Fruit fly (Drosophila melanogaster) whole organism, embryonic: ENCODE measurements around the gene Pi3K21B.

Experiments
- Adf1 ChIP-seq: fragments of 200-800 bp; sonication (Bioruptor generic); IDR thresholded peaks from 2 replicates; pipeline ENCODE4 v1.3.6; 2022; ENCODE audit warnings: missing biosample characterization, missing genetic modification characterization
- CG10147 ChIP-seq: fragments of 200-800 bp; sonication (Bioruptor generic); optimal IDR thresholded peaks from 2 replicates; lab custom pipeline; 2019; ENCODE audit warnings: missing biosample characterization, mild to moderate bottlenecking, missing genetic modification characterization, moderate library complexity
- CG10321 ChIP-seq: fragments of 200-800 bp; sonication (Bioruptor generic); IDR thresholded peaks from 2 replicates; pipeline ENCODE4 v1.3.6; 2022; ENCODE audit warnings: missing biosample characterization, missing genetic modification characterization
- CG10654 ChIP-seq: fragments of 200-800 bp; sonication (Bioruptor generic); optimal IDR thresholded peaks from 2 replicates; lab custom pipeline; 2016; ENCODE audit warnings: missing biosample characterization, missing genetic modification characterization
- CG10959 ChIP-seq: fragments of 200-800 bp; sonication (Bioruptor generic); IDR thresholded peaks from 2 replicates; pipeline ENCODE4 v1.3.6; 2022; ENCODE audit warnings: missing biosample characterization, missing genetic modification characterization
- CG11085 ChIP-seq: fragments of 200-800 bp; sonication (Bioruptor generic); IDR thresholded peaks from 2 replicates; pipeline ENCODE4 v1.3.6; 2022; ENCODE audit warnings: missing biosample characterization, missing genetic modification characterization
- CG11560 ChIP-seq: fragments of 200-800 bp; sonication (Bioruptor generic); IDR thresholded peaks from 3 replicates; pipeline ENCODE4 v1.3.6; 2022; ENCODE audit warnings: missing biosample characterization, missing genetic modification characterization
- CG11695 ChIP-seq: fragments of 200-800 bp; sonication (Bioruptor generic); IDR thresholded peaks from 3 replicates; pipeline ENCODE4 v1.3.6; 2022; ENCODE audit warnings: missing biosample characterization, missing genetic modification characterization
- CG1233 ChIP-seq: fragments of 200-800 bp; sonication (Bioruptor generic); optimal IDR thresholded peaks from 4 replicates; lab custom pipeline; 2018; ENCODE audit warnings: missing biosample characterization, mild to moderate bottlenecking, missing genetic modification characterization
- CG13424 ChIP-seq: fragments of 200-800 bp; sonication (Bioruptor generic); optimal IDR thresholded peaks from 2 replicates; lab custom pipeline; 2019; ENCODE audit warnings: missing biosample characterization, mild to moderate bottlenecking, missing genetic modification characterization, moderate library complexity
- CG14014 ChIP-seq: fragments of 200-800 bp; sonication (Bioruptor generic); IDR thresholded peaks from 2 replicates; pipeline ENCODE4 v1.3.6; 2022; ENCODE audit warnings: missing biosample characterization, missing genetic modification characterization
- CG17361 ChIP-seq: fragments of 200-800 bp; sonication (Bioruptor generic); IDR thresholded peaks from 3 replicates; pipeline ENCODE4 v1.3.6; 2022; ENCODE audit warnings: missing biosample characterization, missing genetic modification characterization
- CG18599 ChIP-seq: fragments of 200-800 bp; sonication (Bioruptor generic); optimal IDR thresholded peaks from 3 replicates; lab custom pipeline; 2017; ENCODE audit warnings: missing biosample characterization, missing genetic modification characterization, mild to moderate bottlenecking, moderate library complexity, missing genetic modification reagents
- CG2199 ChIP-seq: fragments of 200-800 bp; sonication (Bioruptor generic); IDR thresholded peaks from 3 replicates; pipeline ENCODE4 v1.3.6; 2022; ENCODE audit warnings: missing biosample characterization, missing genetic modification characterization
- CG2202 ChIP-seq: fragments of 200-800 bp; sonication (Bioruptor generic); optimal IDR thresholded peaks from 2 replicates; lab custom pipeline; 2018; ENCODE audit warnings: missing biosample characterization, mild to moderate bottlenecking, missing genetic modification characterization
- CG2889 ChIP-seq: fragments of 200-800 bp; sonication (Bioruptor generic); IDR thresholded peaks from 3 replicates; pipeline ENCODE4 v1.3.6; 2022; ENCODE audit warnings: missing biosample characterization, missing genetic modification characterization
- CG34422 ChIP-seq: fragments of 200-800 bp; sonication (Bioruptor generic); IDR thresholded peaks from 3 replicates; pipeline ENCODE4 v1.3.6; 2022; ENCODE audit warnings: missing biosample characterization, missing genetic modification characterization
- CG4328 ChIP-seq: fragments of 200-800 bp; sonication (Bioruptor generic); optimal IDR thresholded peaks from 3 replicates; lab custom pipeline; 2017; ENCODE audit warnings: missing biosample characterization, missing genetic modification reagents, missing genetic modification characterization
- CG43689 ChIP-seq: fragments of 200-800 bp; sonication (Bioruptor generic); IDR thresholded peaks from 2 replicates; pipeline ENCODE4 v1.3.6; 2022; ENCODE audit warnings: missing biosample characterization, missing genetic modification characterization
- CG5953 ChIP-seq: fragments of 200-800 bp; sonication (Bioruptor generic); IDR thresholded peaks from 2 replicates; pipeline ENCODE4 v1.3.6; 2022; ENCODE audit warnings: missing biosample characterization, missing genetic modification characterization
- CG6683 ChIP-seq: fragments of 200-800 bp; sonication (Bioruptor generic); optimal IDR thresholded peaks from 2 replicates; lab custom pipeline; 2017; ENCODE audit warnings: missing biosample characterization, mild to moderate bottlenecking, missing genetic modification characterization, missing genetic modification reagents
- CG6765 ChIP-seq: fragments of 200-800 bp; sonication (Bioruptor generic); optimal IDR thresholded peaks from 3 replicates; lab custom pipeline; 2017; ENCODE audit warnings: missing biosample characterization, mild to moderate bottlenecking, missing genetic modification characterization
- CHES-1-like ChIP-seq: fragments of 200-800 bp; sonication (Bioruptor generic); optimal IDR thresholded peaks from 2 replicates; lab custom pipeline; 2016; ENCODE audit warnings: missing biosample characterization, missing genetic modification characterization
- CTCF ChIP-seq: fragments of 200-800 bp; sonication (Bioruptor generic); optimal IDR thresholded peaks from 2 replicates; lab custom pipeline; 2017; ENCODE audit warnings: missing biosample characterization, mild to moderate bottlenecking, missing genetic modification characterization, moderate library complexity
- CkIIα-i1 ChIP-seq: fragments of 200-800 bp; sonication (Bioruptor generic); IDR thresholded peaks from 2 replicates; pipeline ENCODE4 v1.3.6; 2022; ENCODE audit warnings: missing biosample characterization, missing genetic modification characterization
- CrebB ChIP-seq: fragments of 200-800 bp; sonication (Bioruptor generic); optimal IDR thresholded peaks from 3 replicates; lab custom pipeline; 2018; ENCODE audit warnings: missing biosample characterization, mild to moderate bottlenecking, missing genetic modification characterization
- E2f1 ChIP-seq: fragments of 200-800 bp; sonication (Bioruptor generic); IDR thresholded peaks from 2 replicates; pipeline ENCODE4 v1.3.6; 2022; ENCODE audit warnings: missing biosample characterization, missing genetic modification characterization
- Ets97D ChIP-seq: fragments of 200-800 bp; sonication (Bioruptor generic); optimal IDR thresholded peaks from 3 replicates; lab custom pipeline; 2016; ENCODE audit warnings: missing biosample characterization, missing genetic modification characterization
- Fer3 ChIP-seq: fragments of 200-800 bp; sonication (Bioruptor generic); optimal IDR thresholded peaks from 2 replicates; lab custom pipeline; 2018; ENCODE audit warnings: missing biosample characterization, mild to moderate bottlenecking, missing genetic modification characterization, moderate library complexity
- Gug ChIP-seq: fragments of 200-800 bp; sonication (Bioruptor generic); IDR thresholded peaks from 4 replicates; pipeline ENCODE4 v1.3.6; 2022; ENCODE audit warnings: missing biosample characterization, missing genetic modification characterization
- MTF-1 ChIP-seq: fragments of 200-800 bp; sonication (Bioruptor generic); optimal IDR thresholded peaks from 2 replicates; lab custom pipeline; 2018; ENCODE audit warnings: missing biosample characterization, mild to moderate bottlenecking, missing genetic modification characterization, borderline replicate concordance
- Myb ChIP-seq: fragments of 200-800 bp; sonication (Bioruptor generic); optimal IDR thresholded peaks from 2 replicates; lab custom pipeline; 2016; ENCODE audit warnings: missing biosample characterization, missing genetic modification characterization
- Nf-YB ChIP-seq: fragments of 200-800 bp; sonication (Bioruptor generic); optimal IDR thresholded peaks from 3 replicates; lab custom pipeline; 2019; ENCODE audit warnings: missing biosample characterization, mild to moderate bottlenecking, missing genetic modification characterization, moderate library complexity
- Nf-YC ChIP-seq: fragments of 200-800 bp; optimal IDR thresholded peaks from 3 replicates; lab custom pipeline; 2019; ENCODE audit warnings: missing biosample characterization, mild to moderate bottlenecking, missing genetic modification characterization, moderate library complexity
- PHDP ChIP-seq: fragments of 200-800 bp; sonication (Bioruptor generic); optimal IDR thresholded peaks from 3 replicates; lab custom pipeline; 2018; ENCODE audit warnings: missing biosample characterization, mild to moderate bottlenecking, missing genetic modification characterization, moderate library complexity
- Rfx ChIP-seq: fragments of 200-800 bp; sonication (Bioruptor generic); IDR thresholded peaks from 2 replicates; pipeline ENCODE4 v1.3.6; 2022; ENCODE audit warnings: missing biosample characterization, missing genetic modification characterization
- Rx ChIP-seq: fragments of 200-800 bp; sonication (Bioruptor generic); IDR thresholded peaks from 2 replicates; pipeline ENCODE4 v1.3.6; 2022; ENCODE audit warnings: missing biosample characterization, missing genetic modification characterization
- Usf ChIP-seq: fragments of 200-800 bp; sonication (Bioruptor generic); optimal IDR thresholded peaks from 2 replicates; lab custom pipeline; 2017; ENCODE audit warnings: missing genotype, missing biosample characterization, missing genetic modification characterization
- ara ChIP-seq: fragments of 200-800 bp; sonication (Bioruptor generic); IDR thresholded peaks from 2 replicates; pipeline ENCODE4 v1.3.6; 2022; ENCODE audit warnings: missing biosample characterization, missing genetic modification characterization
- en ChIP-seq: fragments of 200-800 bp; sonication (Bioruptor generic); optimal IDR thresholded peaks from 2 replicates; lab custom pipeline; 2016; ENCODE audit warnings: missing biosample characterization, missing genetic modification characterization
- h ChIP-seq: fragments of >200 bp; optimal IDR thresholded peaks from 2 replicates; lab custom pipeline; 2017
- hkb ChIP-seq, 2 experiments: fragments of 200-800 bp in 1 of 2; fragments of >200 bp in 1 of 2; sonication (Bioruptor generic) in 1 of 2; IDR thresholded peaks in 1 of 2; optimal IDR thresholded peaks in 1 of 2; 2 replicates each; pipeline versions ENCODE4 v1.3.6 to Lab custom; 2017 to 2022; ENCODE audit warnings: missing biosample characterization in 1 of 2, missing genetic modification characterization in 1 of 2
- hth ChIP-seq: fragments of >200 bp; optimal IDR thresholded peaks from 2 replicates; lab custom pipeline; 2017; ENCODE audit warnings: inconsistent platforms
- kah ChIP-seq: fragments of 200-800 bp; sonication (Bioruptor generic); optimal IDR thresholded peaks from 2 replicates; lab custom pipeline; 2018; ENCODE audit warnings: missing biosample characterization, mild to moderate bottlenecking, missing genetic modification characterization
- ken ChIP-seq: fragments of 200-800 bp; sonication (Bioruptor generic); IDR thresholded peaks from 3 replicates; pipeline ENCODE4 v1.3.6; 2022; ENCODE audit warnings: missing biosample characterization, missing genetic modification characterization
- lov ChIP-seq, 2 experiments: fragments of 200-800 bp in 1 of 2; fragments of >200 bp in 1 of 2; sonication (Bioruptor generic) in 1 of 2; IDR thresholded peaks in 1 of 2; optimal IDR thresholded peaks in 1 of 2; 2 replicates in 1 of 2; 3 replicates in 1 of 2; pipeline versions ENCODE4 v1.3.6 to Lab custom; 2017 to 2022; ENCODE audit warnings: missing biosample characterization in 1 of 2, missing genetic modification characterization in 1 of 2
- odd ChIP-seq: fragments of 200-800 bp; sonication (Bioruptor generic); optimal IDR thresholded peaks from 2 replicates; lab custom pipeline; 2017; ENCODE audit warnings: missing biosample characterization, mild to moderate bottlenecking, missing genetic modification characterization
- row ChIP-seq: fragments of 200-800 bp; sonication (Bioruptor generic); IDR thresholded peaks from 3 replicates; pipeline ENCODE4 v1.3.6; 2022; ENCODE audit warnings: missing biosample characterization, missing genetic modification characterization
- sisA ChIP-seq: fragments of 200-800 bp; sonication (Bioruptor generic); IDR thresholded peaks from 2 replicates; pipeline ENCODE4 v1.3.6; 2022; ENCODE audit warnings: missing biosample characterization, missing genetic modification characterization
- stwl ChIP-seq: fragments of 200-800 bp; sonication (Bioruptor generic); optimal IDR thresholded peaks from 3 replicates; lab custom pipeline; 2018; ENCODE audit warnings: missing biosample characterization, mild to moderate bottlenecking, missing genetic modification characterization, moderate library complexity
- tna ChIP-seq: fragments of 200-800 bp; sonication (Bioruptor generic); IDR thresholded peaks from 2 replicates; pipeline ENCODE4 v1.3.6; 2022; ENCODE audit warnings: missing biosample characterization, missing genetic modification characterization; ENCODE audit not compliant: partially characterized antibody
- wdn ChIP-seq: fragments of 200-800 bp; sonication (Bioruptor generic); IDR thresholded peaks from 2 replicates; pipeline ENCODE4 v1.3.6; 2022; ENCODE audit warnings: missing biosample characterization, missing genetic modification characterization

Gene Pi3K21B

DNA sequence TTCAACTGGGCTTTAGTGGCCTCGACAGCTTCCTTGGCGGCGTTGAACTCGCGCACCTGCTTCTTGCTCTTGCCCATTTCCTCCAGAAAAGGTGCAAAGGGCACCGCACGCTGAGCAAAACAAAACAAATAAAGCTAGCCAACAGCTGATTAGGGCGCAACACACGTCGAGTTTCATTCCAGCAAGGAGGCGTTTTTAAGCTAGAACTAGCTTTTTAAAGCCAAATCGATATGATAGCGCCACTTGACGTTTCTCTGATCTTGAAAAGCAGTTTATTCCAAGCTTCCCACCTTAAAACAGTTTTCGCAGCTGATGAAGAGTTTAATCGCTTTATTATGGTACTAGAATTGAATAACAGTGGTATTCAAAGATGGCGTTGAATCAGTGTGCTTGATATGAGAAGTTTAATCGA, 14.6 kb upstream of the Pi3K21B start, which contains the start of gene CG11601 (continued):
- TF ChIP-seq wdn (GFP tag; lab: Robert Waterston, UW) (no peak), tna (no peak), h (lab: Kevin White, UChicago) (no peak), CG10654 (GFP tag; lab: Kevin White, UChicago) (no peak), Ets97D (GFP tag; lab: Kevin White, UChicago) (peak; percentile 53), hth (lab: Kevin White, UChicago) (no peak), CG11560 (tag; lab: Robert Waterston, UW) (no peak), Nf-YB (no peak), kah (no peak), CG11085 (no peak), lov (optimal IDR thresholded peaks at IDR 0.05; lab: Kevin White, UChicago) (no peak), lov (GFP tag; IDR thresholded peaks at IDR 0.05; lab: Robert Waterston, UW) (no peak), CG10147 (peak; percentile 21), Gug (GFP tag; lab: Robert Waterston, UW) (peak; percentile 21; the same call in 1 of the 4 replicates), MTF-1 (no peak), E2f1 (GFP tag; lab: Robert Waterston, UW) (no peak), Adf1 (GFP tag; lab: Robert Waterston, UW) (no peak), CG4328 (GFP tag; lab: Kevin White, UChicago) (no peak), ken (GFP tag; lab: Robert Waterston, UW) (peak; percentile 63; the same call in 2 of the 3 replicates), CG2889 (GFP tag; lab: Robert Waterston, UW) (no peak), CG5953 (GFP tag; lab: Robert Waterston, UW) (no peak), CG10959 (GFP tag; lab: Robert Waterston, UW) (no peak), odd (GFP tag; lab: Kevin White, UChicago) (no peak), CG6683 (no peak), ara (GFP tag; lab: Robert Waterston, UW) (0 out of 2 replicates have a peak, but pooled peaks have one; percentile 5), Usf (GFP tag; lab: Kevin White, UChicago) (no peak), CG43689 (no peak), CG11695 (GFP tag; lab: Robert Waterston, UW) (0 out of 3 replicates have a peak, but pooled peaks have one; percentile 25), CkIIα-i1 (no peak), CrebB (no peak), CG6765 (GFP tag; lab: Kevin White, UChicago) (no peak), Fer3 (tag; lab: Kevin White, UChicago) (no peak), Nf-YC (tag; lab: Kevin White, UChicago) (peak; percentile 23), Rfx (GFP tag; lab: Robert Waterston, UW) (peak; percentile 78), sisA (GFP tag; lab: Robert Waterston, UW) (0 out of 2 replicates have a peak, but pooled peaks have one; percentile 5), CG18599 (GFP tag; lab: Kevin White, UChicago) (no peak), Myb (peak; percentile 58), CG1233 (GFP tag; lab: Kevin White, UChicago) (no peak), Rx (GFP tag; lab: Robert Waterston, UW) (0 out of 2 replicates have a peak, but pooled peaks have one; percentile 12), row (GFP tag; lab: Robert Waterston, UW) (peak; percentile 83), CG10321 (GFP tag; lab: Robert Waterston, UW) (no peak), CHES-1-like (peak; percentile 2), CTCF (GFP tag; lab: Kevin White, UChicago) (peak; percentile 80), CG2199 (no peak), CG14014 (no peak), en (no peak), CG2202 (tag; lab: Kevin White, UChicago) (no peak), stwl (tag; lab: Kevin White, UChicago) (no peak), PHDP (peak; percentile 47), CG17361 (GFP tag; lab: Robert Waterston, UW) (peak; percentile 59; the same call in 1 of the 3 replicates), CG34422 (GFP tag; lab: Robert Waterston, UW) (peak; percentile 52; the same call in 1 of the 3 replicates), hkb (optimal IDR thresholded peaks at IDR 0.05; lab: Kevin White, UChicago) (peak; percentile 55), hkb (GFP tag; IDR thresholded peaks at IDR 0.05; lab: Robert Waterston, UW) (no peak), CG13424 (tag; lab: Kevin White, UChicago) (peak; percentile 58)
